Fruit fly (Drosophila melanogaster): ENCODE data around the gene CG1492.

The CG1492 gene

DNA sequence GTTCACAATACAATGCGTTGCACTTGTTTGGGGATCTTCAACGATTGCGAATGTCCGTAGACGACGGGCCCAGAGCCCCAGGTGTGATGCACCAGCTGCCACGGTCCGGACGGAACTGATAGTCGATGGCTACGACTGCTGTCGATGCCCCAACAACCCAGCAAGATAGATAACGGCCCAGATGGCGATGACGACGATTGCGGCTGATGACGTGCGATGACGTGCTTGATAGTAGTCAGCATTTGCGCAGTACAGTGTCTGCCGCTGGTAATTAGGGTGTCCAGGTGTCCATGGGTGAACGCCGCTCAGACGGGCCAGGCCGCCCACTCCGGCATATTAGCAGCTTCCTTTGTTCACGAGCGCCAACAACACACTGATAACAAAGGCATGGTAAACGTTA, 27.0 kb downstream of the CG1492 start, which contains the start of gene cac:
TSS of gene cac (minus strand) at position 101 of the 400 bp plus-strand sequence.
- TF ChIP-seq cic (GFP tag; optimal IDR thresholded peaks at IDR 0.05) = no peak
- TF ChIP-seq CG5204 (GFP tag; optimal IDR thresholded peaks at IDR 0.05) = no peak
- TF ChIP-seq Crg-1 (GFP tag; optimal IDR thresholded peaks at IDR 0.05) = no peak
- no peak for TF ChIP-seq tj (GFP tag; optimal IDR thresholded peaks at IDR 0.05)
- TF ChIP-seq ovo (GFP tag; optimal IDR thresholded peaks at IDR 0.05) = no peak

DNA sequence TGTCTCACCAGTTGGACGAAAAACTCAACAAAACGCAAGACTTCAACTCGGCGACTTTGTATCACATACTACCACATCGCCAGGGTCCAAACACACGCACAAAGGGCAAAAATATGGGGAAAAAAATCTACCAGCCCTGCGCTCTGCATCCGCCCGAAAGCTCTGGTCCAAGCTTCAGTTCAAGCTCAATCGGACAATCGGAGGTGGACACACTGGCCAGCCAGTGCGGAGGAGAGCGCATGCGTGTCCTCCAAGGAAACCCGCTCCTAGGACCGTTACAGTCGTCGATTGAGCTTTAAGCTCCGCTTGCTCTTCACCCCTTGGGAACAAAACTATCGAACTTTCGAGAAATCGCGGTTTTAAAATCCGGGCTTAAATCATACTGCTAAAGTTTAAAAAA, 28.2 kb downstream of the CG1492 start:
- TF ChIP-seq CG5204 (GFP tag; optimal IDR thresholded peaks at IDR 0.05) = no peak
- no peak for TF ChIP-seq CG11617 (GFP tag; optimal IDR thresholded peaks at IDR 0.05)
- no peak for TF ChIP-seq Hr96 (GFP tag; optimal IDR thresholded peaks at IDR 0.05)
- TF ChIP-seq tj (GFP tag; optimal IDR thresholded peaks at IDR 0.05) = no peak
- TF ChIP-seq Clk (GFP tag; optimal IDR thresholded peaks at IDR 0.05) = no peak
- no peak for TF ChIP-seq CG1620 (GFP tag; optimal IDR thresholded peaks at IDR 0.05)
- TF ChIP-seq toe (GFP tag; optimal IDR thresholded peaks at IDR 0.05) = no peak
- TF ChIP-seq CG7045 (GFP tag; optimal IDR thresholded peaks at IDR 0.05) = no peak
- no peak for TF ChIP-seq ovo (GFP tag; optimal IDR thresholded peaks at IDR 0.05)
- no peak for TF ChIP-seq cnc (optimal IDR thresholded peaks at IDR 0.05)
- no peak for TF ChIP-seq CG33017 (tag; optimal IDR thresholded peaks at IDR 0.05)
- no peak for TF ChIP-seq pad (GFP tag; optimal IDR thresholded peaks at IDR 0.05)
- TF ChIP-seq Mnt (GFP tag; optimal IDR thresholded peaks at IDR 0.05) = no peak
- no peak for TF ChIP-seq CG12768 (GFP tag; optimal IDR thresholded peaks at IDR 0.05)
- no peak for TF ChIP-seq CG7101 (tag; optimal IDR thresholded peaks at IDR 0.05)
- TF ChIP-seq bab1 (GFP tag; optimal IDR thresholded peaks at IDR 0.05) = no peak
